Worm (Caenorhabditis elegans) whole organism, young adult: ENCODE results near the gene ZK1290.13.
A peak's percentile ranks its signal among the peaks of the same experiment; 100 is the strongest.

Experiments
- B0035.1 ChIP-seq: sonication (generic microtip); optimal IDR thresholded peaks from 2 replicates; lab custom pipeline; 2016; ENCODE audit warnings: missing genetic modification characterization, mild to moderate bottlenecking, missing compliant biosample characterization, missing genotype, missing genetic modification reagents
- B0336.3 ChIP-seq: fragments of 200-800 bp; sonication (Bioruptor generic); IDR thresholded peaks from 2 replicates; pipeline ENCODE4 v1.3.6; 2022; ENCODE audit warnings: missing genetic modification characterization, missing compliant biosample characterization
- F22D6.2 ChIP-seq: sonication (generic microtip); optimal IDR thresholded peaks from 2 replicates; lab custom pipeline; 2016; ENCODE audit warnings: mild to moderate bottlenecking, missing genetic modification characterization, missing compliant biosample characterization
- F23B12.7 ChIP-seq: sonication (generic microtip); optimal IDR thresholded peaks from 2 replicates; lab custom pipeline; 2017; ENCODE audit warnings: missing genetic modification characterization, mild to moderate bottlenecking, missing compliant biosample characterization, antibody characterized with exemption, moderate library complexity; ENCODE audit not compliant: insufficient read depth
- F49E8.2 ChIP-seq: sonication (generic microtip); optimal IDR thresholded peaks from 3 replicates; lab custom pipeline; 2017; ENCODE audit warnings: missing genetic modification characterization, mild to moderate bottlenecking, missing compliant biosample characterization, antibody characterized with exemption, moderate library complexity; ENCODE audit not compliant: insufficient read depth
- K11D2.4 ChIP-seq: fragments of 200-800 bp; sonication (Bioruptor generic); IDR thresholded peaks from 2 replicates; pipeline ENCODE4 v1.3.6; 2022; ENCODE audit warnings: missing genetic modification reagents, missing genetic modification characterization, missing compliant biosample characterization
- K12H6.12 ChIP-seq: fragments of 200-800 bp; sonication (Bioruptor generic); optimal IDR thresholded peaks from 2 replicates; lab custom pipeline; 2018; ENCODE audit warnings: mild to moderate bottlenecking, missing genetic modification characterization, missing compliant biosample characterization
- Y53F4B.3 ChIP-seq: fragments of 200-800 bp; sonication (Bioruptor generic); IDR thresholded peaks from 2 replicates; pipeline ENCODE4 v1.3.6; 2022; ENCODE audit warnings: missing genetic modification reagents, missing genetic modification characterization, missing compliant biosample characterization
- Y53G8AR.9 ChIP-seq: fragments of 200-800 bp; sonication (Bioruptor generic); conservative IDR thresholded peaks from 2 replicates; pipeline ENCODE4 v1.3.6; 2022; ENCODE audit warnings: missing genetic modification reagents, missing genetic modification characterization, missing compliant biosample characterization
- Y56A3A.18 ChIP-seq: fragments of 200-800 bp; sonication (Bioruptor generic); IDR thresholded peaks from 2 replicates; pipeline ENCODE4 v1.3.6; 2022; ENCODE audit warnings: missing genetic modification reagents, missing genetic modification characterization, missing compliant biosample characterization
- Y79H2A.3 ChIP-seq: fragments of 200-800 bp; sonication (Bioruptor generic); conservative IDR thresholded peaks from 2 replicates; pipeline ENCODE4 v1.3.6; 2022; ENCODE audit warnings: missing genetic modification reagents, missing genetic modification characterization, missing compliant biosample characterization
- attf-6 ChIP-seq: fragments of 200-800 bp; sonication (Bioruptor generic); IDR thresholded peaks from 2 replicates; pipeline ENCODE4 v1.3.6; 2022; ENCODE audit warnings: missing genetic modification reagents, missing genetic modification characterization, missing compliant biosample characterization
- bed-2 ChIP-seq: fragments of 200-800 bp; sonication (Bioruptor generic); IDR thresholded peaks from 2 replicates; pipeline ENCODE4 v1.3.6; 2022; ENCODE audit warnings: missing genetic modification reagents, missing genetic modification characterization, missing compliant biosample characterization
- cebp-1 ChIP-seq, 2 experiments: fragments of 200-800 bp in 1 of 2; sonication (Bioruptor generic) in 1 of 2; sonication (generic microtip) in 1 of 2; IDR thresholded peaks in 1 of 2; optimal IDR thresholded peaks in 1 of 2; 2 replicates each; pipeline versions ENCODE4 v1.3.6 to Lab custom; 2017 to 2022; ENCODE audit warnings: missing compliant biosample characterization in 2 of 2, missing genetic modification characterization in 2 of 2, mild to moderate bottlenecking in 1 of 2, missing genetic modification reagents in 1 of 2, moderate library complexity in 1 of 2
- ceh-100 ChIP-seq: fragments of 200-800 bp; sonication (Bioruptor generic); IDR thresholded peaks from 2 replicates; pipeline ENCODE4 v1.3.6; 2022; ENCODE audit warnings: missing genetic modification reagents, missing genetic modification characterization, missing compliant biosample characterization
- ceh-58 ChIP-seq: fragments of 200-800 bp; sonication (Bioruptor generic); IDR thresholded peaks from 2 replicates; pipeline ENCODE4 v1.3.6; 2022; ENCODE audit warnings: missing genetic modification characterization, missing compliant biosample characterization
- chd-7 ChIP-seq: sonication (generic microtip); optimal IDR thresholded peaks from 2 replicates; lab custom pipeline; 2016; ENCODE audit warnings: mild to moderate bottlenecking, missing genetic modification characterization, moderate library complexity, missing compliant biosample characterization
- die-1 ChIP-seq: sonication (generic microtip); optimal IDR thresholded peaks from 2 replicates; lab custom pipeline; 2016; ENCODE audit warnings: missing genotype, mild to moderate bottlenecking, missing genetic modification characterization, missing compliant biosample characterization
- egrh-3 ChIP-seq: fragments of 200-800 bp; sonication (Bioruptor generic); IDR thresholded peaks from 2 replicates; pipeline ENCODE4 v1.3.6; 2022; ENCODE audit warnings: missing genetic modification reagents, missing genetic modification characterization, missing compliant biosample characterization
- hmg-1.2 ChIP-seq: fragments of 200-800 bp; sonication (Bioruptor generic); IDR thresholded peaks from 2 replicates; pipeline ENCODE4 v1.3.6; 2022; ENCODE audit warnings: missing genetic modification reagents, missing genetic modification characterization, missing compliant biosample characterization
- hmg-20 ChIP-seq: fragments of 200-800 bp; sonication (Bioruptor generic); IDR thresholded peaks from 2 replicates; pipeline ENCODE4 v1.3.6; 2022; ENCODE audit warnings: missing genetic modification reagents, missing genetic modification characterization, missing compliant biosample characterization
- hsf-1 ChIP-seq: fragments of 200-800 bp; sonication (Bioruptor generic); IDR thresholded peaks from 2 replicates; pipeline ENCODE4 v1.3.6; 2022; ENCODE audit warnings: missing genetic modification reagents, missing genetic modification characterization, missing compliant biosample characterization
- let-526 ChIP-seq: fragments of 200-800 bp; sonication (Bioruptor generic); IDR thresholded peaks from 2 replicates; pipeline ENCODE4 v1.3.6; 2022; ENCODE audit warnings: missing genetic modification reagents, missing genetic modification characterization, missing compliant biosample characterization
- lin-40 ChIP-seq: sonication (generic microtip); optimal IDR thresholded peaks from 2 replicates; lab custom pipeline; 2016; ENCODE audit warnings: missing genetic modification characterization, mild to moderate bottlenecking, missing compliant biosample characterization, missing genotype, missing genetic modification reagents
- lsl-1 ChIP-seq: fragments of 200-800 bp; sonication (Bioruptor generic); optimal IDR thresholded peaks from 2 replicates; lab custom pipeline; 2018; ENCODE audit warnings: mild to moderate bottlenecking, missing genetic modification characterization, moderate library complexity, missing compliant biosample characterization
- madf-10 ChIP-seq: sonication (generic microtip); optimal IDR thresholded peaks from 2 replicates; lab custom pipeline; 2016; ENCODE audit warnings: mild to moderate bottlenecking, missing genetic modification characterization, missing compliant biosample characterization
- madf-8 ChIP-seq: fragments of 200-800 bp; sonication (Bioruptor generic); conservative IDR thresholded peaks from 2 replicates; pipeline ENCODE4 v1.3.6; 2022; ENCODE audit warnings: missing genetic modification reagents, missing genetic modification characterization, missing compliant biosample characterization
- nfya-1 ChIP-seq: sonication (generic microtip); optimal IDR thresholded peaks from 2 replicates; lab custom pipeline; 2017; ENCODE audit warnings: antibody characterized with exemption, missing compliant biosample characterization, missing genetic modification characterization, borderline replicate concordance; ENCODE audit not compliant: insufficient read depth
- nfyb-1 ChIP-seq: fragments of 200-800 bp; sonication (Bioruptor generic); IDR thresholded peaks from 2 replicates; pipeline ENCODE4 v1.3.6; 2022; ENCODE audit warnings: missing genetic modification reagents, missing genetic modification characterization, missing compliant biosample characterization
- nhr-27 ChIP-seq: fragments of 200-800 bp; sonication (Bioruptor generic); optimal IDR thresholded peaks from 2 replicates; lab custom pipeline; 2018; ENCODE audit warnings: mild to moderate bottlenecking, missing genetic modification characterization, moderate library complexity, missing compliant biosample characterization
- nhr-80 ChIP-seq: sonication (generic microtip); optimal IDR thresholded peaks from 2 replicates; lab custom pipeline; 2016; ENCODE audit warnings: missing genetic modification characterization, missing compliant biosample characterization
- nhr-90 ChIP-seq: sonication (generic microtip); optimal IDR thresholded peaks from 2 replicates; lab custom pipeline; 2016; ENCODE audit warnings: missing genotype, mild to moderate bottlenecking, missing genetic modification characterization, missing compliant biosample characterization
- pbrm-1 ChIP-seq: fragments of 200-800 bp; sonication (Bioruptor generic); IDR thresholded peaks from 2 replicates; pipeline ENCODE4 v1.3.6; 2022; ENCODE audit warnings: missing genetic modification reagents, missing genetic modification characterization, missing compliant biosample characterization
- rec-8 ChIP-seq, 2 experiments: sonication (generic microtip); optimal IDR thresholded peaks; 2 replicates each; lab custom pipeline; 2016; ENCODE audit warnings: mild to moderate bottlenecking in 2 of 2, missing genetic modification characterization in 2 of 2, missing genetic modification reagents in 2 of 2, missing genotype in 2 of 2, missing biosample characterization in 1 of 2, missing compliant biosample characterization in 1 of 2, moderate library complexity in 1 of 2
- repo-1 ChIP-seq: sonication (generic microtip); optimal IDR thresholded peaks from 2 replicates; lab custom pipeline; 2017; ENCODE audit warnings: mild to moderate bottlenecking, missing genetic modification characterization, missing compliant biosample characterization
- sea-2 ChIP-seq: fragments of 200-800 bp; sonication (Bioruptor generic); IDR thresholded peaks from 2 replicates; pipeline ENCODE4 v1.3.6; 2022; ENCODE audit warnings: missing genetic modification characterization, missing compliant biosample characterization
- snpc-1.3 ChIP-seq: sonication (generic microtip); optimal IDR thresholded peaks from 2 replicates; lab custom pipeline; 2017; ENCODE audit warnings: missing genetic modification characterization, mild to moderate bottlenecking, missing compliant biosample characterization, antibody characterized with exemption, moderate library complexity, missing genotype, missing genetic modification reagents; ENCODE audit not compliant: insufficient read depth
- snpc-4 ChIP-seq, 5 experiments: fragments of 150-350 bp in 1 of 5; sonication (generic microtip) in 4 of 5; optimal IDR thresholded peaks; 2 replicates each; lab custom pipeline; 2014 to 2018; ENCODE audit warnings: missing genetic modification characterization in 5 of 5, missing biosample characterization in 3 of 5, antibody characterized with exemption in 2 of 5, mild to moderate bottlenecking in 2 of 5, missing compliant biosample characterization in 2 of 5, missing genotype in 2 of 5, moderate library complexity in 2 of 5, missing genetic modification reagents in 1 of 5
- somi-1 ChIP-seq: fragments of 200-800 bp; sonication (Bioruptor generic); optimal IDR thresholded peaks from 2 replicates; lab custom pipeline; 2018; ENCODE audit warnings: mild to moderate bottlenecking, missing genetic modification characterization, missing compliant biosample characterization
- sptf-2 ChIP-seq: fragments of 200-800 bp; sonication (Bioruptor generic); optimal IDR thresholded peaks from 2 replicates; lab custom pipeline; 2018; ENCODE audit warnings: mild to moderate bottlenecking, missing genetic modification characterization, missing compliant biosample characterization
- tbp1 ChIP-seq: fragments of 200-800 bp; sonication (Bioruptor generic); optimal IDR thresholded peaks from 2 replicates; lab custom pipeline; 2018; ENCODE audit warnings: mild to moderate bottlenecking, missing genetic modification characterization, missing compliant biosample characterization
- tlf-1 ChIP-seq: fragments of 200-800 bp; sonication (Bioruptor generic); optimal IDR thresholded peaks from 2 replicates; lab custom pipeline; 2018; ENCODE audit warnings: mild to moderate bottlenecking, missing genetic modification characterization, missing compliant biosample characterization
- ztf-22 ChIP-seq: fragments of 200-800 bp; sonication (Bioruptor generic); optimal IDR thresholded peaks from 2 replicates; lab custom pipeline; 2018; ENCODE audit warnings: mild to moderate bottlenecking, missing genetic modification characterization, moderate library complexity, missing compliant biosample characterization
- ztf-25 ChIP-seq: fragments of 200-800 bp; sonication (Bioruptor generic); IDR thresholded peaks from 2 replicates; pipeline ENCODE4 v1.3.6; 2022; ENCODE audit warnings: missing genetic modification reagents, missing genetic modification characterization, missing compliant biosample characterization
- ztf-3 ChIP-seq: fragments of 200-800 bp; sonication (Bioruptor generic); optimal IDR thresholded peaks from 2 replicates; lab custom pipeline; 2018; ENCODE audit warnings: mild to moderate bottlenecking, missing genetic modification characterization, missing compliant biosample characterization

ZK1290.13 gene

DNA sequence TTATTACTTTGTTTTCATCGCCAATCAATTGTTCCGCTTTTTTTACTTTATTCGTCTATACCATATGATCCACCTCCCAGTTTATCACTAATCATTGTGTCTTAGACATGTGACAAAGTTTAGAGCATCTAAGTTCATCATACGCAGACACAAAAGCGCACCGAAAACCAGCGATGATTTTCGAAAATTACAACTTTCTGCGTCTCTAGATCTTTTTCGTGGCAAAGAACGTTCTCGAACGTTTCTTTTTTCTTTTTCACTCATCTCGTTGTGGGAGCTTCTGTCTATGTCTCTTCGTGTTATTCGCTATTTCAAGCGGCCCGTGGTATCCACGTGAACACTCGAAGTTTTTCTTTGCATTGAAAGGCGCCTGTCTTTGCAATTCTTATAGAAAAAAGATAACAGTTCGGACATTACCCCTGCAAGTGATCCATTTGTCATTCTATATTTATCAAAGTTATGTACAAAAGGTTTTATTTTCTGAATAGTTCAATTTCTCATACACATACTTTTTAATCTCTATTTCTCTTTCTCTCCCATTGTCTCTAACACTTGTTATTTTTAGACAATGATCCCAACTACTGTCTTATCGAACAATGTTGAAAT lies 5.6 kb upstream of the ZK1290.13 start, which contains the start of gene ZK1290.5 (continued):
- TF ChIP-seq F49E8.2 (tag; lab: Kevin White, UChicago) (no peak), Y53F4B.3 (GFP tag; lab: Robert Waterston, UW) (no peak), chd-7 (tag; lab: Kevin White, UChicago) (peak; percentile 87), attf-6 (GFP tag; lab: Robert Waterston, UW) (no peak), snpc-1.3 (no peak), K11D2.4 (peak; percentile 89), hmg-20 (GFP tag; lab: Robert Waterston, UW) (peak; percentile 6; the same call in 1 of the 2 replicates), B0035.1 (tag; lab: Kevin White, UChicago) (peak; percentile 31), somi-1 (GFP tag; lab: Kevin White, UChicago) (peak; percentile 95), nhr-90 (tag; lab: Kevin White, UChicago) (peak; percentile 43), B0336.3 (GFP tag; lab: Robert Waterston, UW) (peak; percentile 86), cebp-1 (GFP tag; IDR thresholded peaks at IDR 0.05; lab: Robert Waterston, UW) (no peak), cebp-1 (tag; optimal IDR thresholded peaks at IDR 0.05; lab: Kevin White, UChicago) (peak; percentile 79), Y53G8AR.9 (0 out of 2 replicates have a peak, but pooled peaks have one; percentile 43), ztf-3 (GFP tag; lab: Kevin White, UChicago) (peak; percentile 63), ceh-100 (GFP tag; lab: Robert Waterston, UW) (no peak), repo-1 (tag; lab: Kevin White, UChicago) (peak; percentile 72), die-1 (tag; lab: Kevin White, UChicago) (peak; percentile 43), ztf-22 (GFP tag; lab: Kevin White, UChicago) (peak; percentile 85), sea-2 (GFP tag; lab: Robert Waterston, UW) (no peak), K12H6.12 (tag; lab: Kevin White, UChicago) (peak; percentile 86), rec-8 (tag; optimal IDR thresholded peaks at IDR 0.05; lab: Kevin White, UChicago) (no peak), nhr-27 (no peak), snpc-4 (GFP tag; optimal IDR thresholded peaks at IDR 0.05; lab: Kevin White, UChicago) (no peak), snpc-4 (tag; optimal IDR thresholded peaks at IDR 0.05; lab: Kevin White, UChicago) (peak in 1 of 4 experiments; percentile 44), madf-8 (GFP tag; lab: Robert Waterston, UW) (no peak), nfyb-1 (GFP tag; lab: Robert Waterston, UW) (peak; percentile 88), Y79H2A.3 (no peak), madf-10 (peak; percentile 72), F23B12.7 (tag; lab: Kevin White, UChicago) (peak; percentile 6), hmg-1.2 (GFP tag; lab: Robert Waterston, UW) (peak; percentile 65), lsl-1 (GFP tag; lab: Kevin White, UChicago) (no peak), Y56A3A.18 (GFP tag; lab: Robert Waterston, UW) (no peak), lin-40 (tag; lab: Kevin White, UChicago) (peak; percentile 94), F22D6.2 (tag; lab: Kevin White, UChicago) (peak; percentile 82), ceh-58 (GFP tag; lab: Robert Waterston, UW) (no peak), sptf-2 (no peak), bed-2 (GFP tag; lab: Robert Waterston, UW) (no peak), egrh-3 (GFP tag; lab: Robert Waterston, UW) (no peak), tbp1 (GFP tag; lab: Kevin White, UChicago) (peak; percentile 55), hsf-1 (peak; percentile 93), nhr-80 (peak; percentile 77), ztf-25 (GFP tag; lab: Robert Waterston, UW) (no peak), nfya-1 (no peak), let-526 (GFP tag; lab: Robert Waterston, UW) (peak; percentile 83; the same call in 1 of the 2 replicates), tlf-1 (peak; percentile 84), pbrm-1 (GFP tag; lab: Robert Waterston, UW) (no peak)
